Fruit fly (Drosophila melanogaster): ENCODE data around the gene Rbbp5.

DNA sequence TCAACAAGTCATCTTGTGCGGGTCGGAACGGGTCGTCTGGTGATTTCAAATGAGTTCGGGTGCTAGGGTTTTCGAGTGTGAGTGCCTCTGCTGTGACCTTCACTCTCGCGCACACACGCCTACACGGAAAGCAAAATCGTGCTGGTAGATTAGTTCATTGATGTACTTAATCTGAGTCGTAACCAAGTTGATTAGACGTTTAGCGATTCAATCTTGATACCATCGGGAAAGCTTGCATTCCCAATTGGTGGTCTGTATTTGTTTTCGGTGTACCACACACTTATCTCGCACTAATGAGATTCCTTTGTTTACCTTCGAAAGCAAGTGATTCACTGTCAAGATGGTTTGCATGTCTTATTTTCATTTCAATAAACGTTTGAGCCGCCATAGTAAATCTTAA lies 41.2 kb upstream of the Rbbp5 start:
- peak; percentile 40 for TF ChIP-seq OdsH (GFP tag; optimal IDR thresholded peaks at IDR 0.05)
- TF ChIP-seq br (GFP tag; optimal IDR thresholded peaks at IDR 0.05), result no peak
- no peak for TF ChIP-seq Mio (GFP tag; optimal IDR thresholded peaks at IDR 0.05)
- TF ChIP-seq psq (GFP tag; optimal IDR thresholded peaks at IDR 0.05), result no peak
- no peak for TF ChIP-seq Dfd (GFP tag; optimal IDR thresholded peaks at IDR 0.05)
- no peak for TF ChIP-seq sage (GFP tag; optimal IDR thresholded peaks at IDR 0.05)
